1 fruit fly cellular context compared by ENCODE assay signal in genomic region chrX:13284548-13284974, dm6.
TF ChIP-seq lines count a peak whose summit lies in the region.

No protein-coding gene starts in this region.

TF ChIP-seq in whole organism, embryonic, 481 proteins besides CTCF, POLR2A, EP300 and RAD21 (continued from another document):
- TF ChIP-seq kah (GFP tag; optimal IDR thresholded peaks at IDR 0.05; lab: Kevin White, UChicago) (peak; percentile 72), CG6813 (GFP tag; optimal IDR thresholded peaks at IDR 0.05; lab: Kevin White, UChicago) (peak; percentile 19), CG5180 (GFP tag; optimal IDR thresholded peaks at IDR 0.05; lab: Kevin White, UChicago) (no peak), CG34376 (GFP tag; optimal IDR thresholded peaks at IDR 0.05; lab: Kevin White, UChicago) (peak; percentile 16), fd102C (GFP tag; optimal IDR thresholded peaks at IDR 0.05; lab: Kevin White, UChicago) (no peak), CG13775 (GFP tag; optimal IDR thresholded peaks at IDR 0.05; lab: Kevin White, UChicago) (no peak), CG9215 (GFP tag; IDR thresholded peaks at IDR 0.05; lab: Robert Waterston, UW) (no peak), psq (GFP tag; optimal IDR thresholded peaks at IDR 0.05; lab: Kevin White, UChicago) (peak; percentile 64), mirr (GFP tag; optimal IDR thresholded peaks at IDR 0.05; lab: Kevin White, UChicago) (peak; percentile 34), chm (GFP tag; IDR thresholded peaks at IDR 0.05; lab: Robert Waterston, UW) (no peak), CG1792 (GFP tag; optimal IDR thresholded peaks at IDR 0.05; lab: Kevin White, UChicago) (no peak), vvl (GFP tag; IDR thresholded peaks at IDR 0.05; lab: Robert Waterston, UW) (no peak), zf30C (GFP tag; optimal IDR thresholded peaks at IDR 0.05; lab: Kevin White, UChicago) (no peak), Sin3A (optimal IDR thresholded peaks at IDR 0.05; lab: Kevin White, UChicago) (no peak), bab2 (GFP tag; optimal IDR thresholded peaks at IDR 0.05; lab: Kevin White, UChicago) (no peak), scrt (GFP tag; optimal IDR thresholded peaks at IDR 0.05; lab: Kevin White, UChicago) (peak; percentile 47), CG6854 (GFP tag; optimal IDR thresholded peaks at IDR 0.05; lab: Kevin White, UChicago) (no peak), CG32772 (GFP tag; IDR thresholded peaks at IDR 0.05; lab: Robert Waterston, UW) (no peak), Myb (GFP tag; optimal IDR thresholded peaks at IDR 0.05; lab: Kevin White, UChicago) (no peak), pros (GFP tag; optimal IDR thresholded peaks at IDR 0.05; lab: Kevin White, UChicago) (peak; percentile 26), CG10565 (GFP tag; optimal IDR thresholded peaks at IDR 0.05; lab: Kevin White, UChicago) (no peak), D19B (GFP tag; optimal IDR thresholded peaks at IDR 0.05; lab: Kevin White, UChicago) (no peak), CG31365 (tag; optimal IDR thresholded peaks at IDR 0.05; lab: Kevin White, UChicago) (peak; percentile 51), CG2129 (GFP tag; IDR thresholded peaks at IDR 0.05; lab: Robert Waterston, UW; ENCODE audit: partially characterized antibody) (no peak), Med (GFP tag; lab: Kevin White, UChicago) (peak; percentile 50), Scr (GFP tag; IDR thresholded peaks at IDR 0.05; lab: Robert Waterston, UW; ENCODE audit: partially characterized antibody) (no peak), CG11093 (GFP tag; IDR thresholded peaks at IDR 0.05; lab: Robert Waterston, UW) (no peak), eve (GFP tag; optimal IDR thresholded peaks at IDR 0.05; lab: Kevin White, UChicago) (no peak), CG4360 (GFP tag; IDR thresholded peaks at IDR 0.05; lab: Robert Waterston, UW) (peak; percentile 75; the same call in 1 of the 2 replicates), Taf1 (GFP tag; IDR thresholded peaks at IDR 0.05; lab: Robert Waterston, UW) (no peak), insv (GFP tag; optimal IDR thresholded peaks at IDR 0.05; lab: Kevin White, UChicago) (peak; percentile 90 to 98), CG8944 (GFP tag; optimal IDR thresholded peaks at IDR 0.05; lab: Kevin White, UChicago) (no peak), p53 (GFP tag; optimal IDR thresholded peaks at IDR 0.05; lab: Kevin White, UChicago) (peak; percentile 47), bowl (GFP tag; IDR thresholded peaks at IDR 0.05; lab: Robert Waterston, UW) (no peak), Dref (GFP tag; IDR thresholded peaks at IDR 0.05; lab: Robert Waterston, UW) (no peak), sens (GFP tag; lab: Kevin White, UChicago) (peak; percentile 68), Elba2 (GFP tag; optimal IDR thresholded peaks at IDR 0.05; lab: Kevin White, UChicago) (peak; percentile 66), MBD-R2 (GFP tag; IDR thresholded peaks at IDR 0.05; lab: Robert Waterston, UW) (0 out of 2 replicates have a peak, but pooled peaks have one; percentile 8), peb (GFP tag; IDR thresholded peaks at IDR 0.05; lab: Robert Waterston, UW) (no peak), CG3065 (GFP tag; optimal IDR thresholded peaks at IDR 0.05; lab: Kevin White, UChicago) (no peak), otp (GFP tag; IDR thresholded peaks at IDR 0.05; lab: Robert Waterston, UW) (no peak), CG8290 (GFP tag; optimal IDR thresholded peaks at IDR 0.05; lab: Kevin White, UChicago) (no peak), CG8290 (tag; optimal IDR thresholded peaks at IDR 0.05; lab: Kevin White, UChicago) (peak in 1 of 2 experiments; percentile 10), Pdp1 (GFP tag; optimal IDR thresholded peaks at IDR 0.05; lab: Kevin White, UChicago) (peak in 1 of 2 experiments; percentile 94), crol (GFP tag; IDR thresholded peaks at IDR 0.05; lab: Robert Waterston, UW) (peak; percentile 86), sim (GFP tag; IDR thresholded peaks at IDR 0.05; lab: Robert Waterston, UW) (0 out of 2 replicates have a peak, but pooled peaks have one; percentile 9), amos (GFP tag; IDR thresholded peaks at IDR 0.05; lab: Robert Waterston, UW; ENCODE audit: partially characterized antibody) (no peak), nom (GFP tag; optimal IDR thresholded peaks at IDR 0.05; lab: Kevin White, UChicago) (no peak)
